Worm (Caenorhabditis elegans) whole organism, L4/young adult: ENCODE data around the gene srx-113.

Experiments used
- W03F9.2 ChIP-seq: fragments of 150-350 bp; optimal IDR thresholded peaks from 2 replicates; lab custom pipeline; 2014; ENCODE audit warnings: missing biosample characterization, missing genetic modification characterization
- him-1 ChIP-seq: sonication (generic microtip); optimal IDR thresholded peaks from 2 replicates; lab custom pipeline; 2016; ENCODE audit warnings: missing genotype, missing genetic modification reagents, missing genetic modification characterization, missing compliant biosample characterization

DNA sequence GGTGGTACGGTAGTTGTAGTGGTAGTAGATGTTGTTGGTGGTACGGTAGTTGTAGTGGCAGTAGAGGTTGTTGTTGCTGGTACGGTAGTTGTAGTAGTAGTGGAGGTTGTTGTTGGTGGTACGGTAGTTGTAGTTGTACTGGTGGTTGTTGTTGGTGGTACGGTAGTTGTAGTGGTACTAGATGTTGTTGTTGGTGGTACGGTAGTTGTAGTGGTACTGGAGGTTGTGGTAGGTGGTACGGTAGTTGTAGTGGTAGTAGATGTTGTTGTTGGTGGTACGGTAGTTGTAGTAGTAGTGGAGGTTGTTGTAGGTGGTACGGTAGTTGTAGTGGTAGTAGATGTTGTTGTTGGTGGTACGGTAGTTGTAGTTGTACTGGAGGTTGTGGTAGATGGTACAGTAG lies 1.1 kb upstream of the srx-113 start:
- TF ChIP-seq W03F9.2 (tag; lab: Kevin White, UChicago) (no peak), him-1 (tag; lab: Kevin White, UChicago) (no peak)
